5 worm cellular contexts compared by ENCODE assay signal in genomic region chrIV:4235315-4236024, ce11.
TF ChIP-seq lines count a peak whose summit lies in the region.

TSS of gene zipt-2.2 (minus strand) at chrIV:4235365.
TSS of gene dpy-13 (plus strand) at chrIV:4235614.

TF ChIP-seq in whole organism, L2 larva, 48 proteins besides CTCF, POLR2A, EP300 and RAD21:
- TF ChIP-seq nhr-21 (tag; optimal IDR thresholded peaks at IDR 0.05; lab: Kevin White, UChicago) (peak; percentile 42), nhr-10 (tag; optimal IDR thresholded peaks at IDR 0.05; lab: Kevin White, UChicago) (no peak), lin-39 (tag; optimal IDR thresholded peaks at IDR 0.05; lab: Kevin White, UChicago) (no peak), unc-62 (GFP tag; optimal IDR thresholded peaks at IDR 0.05; lab: Kevin White, UChicago) (no peak), zag-1 (tag; optimal IDR thresholded peaks at IDR 0.05; lab: Kevin White, UChicago) (no peak), unc-55 (GFP tag; optimal IDR thresholded peaks at IDR 0.05; lab: Kevin White, UChicago) (no peak), crh-2 (tag; optimal IDR thresholded peaks at IDR 0.05; lab: Kevin White, UChicago) (no peak), dmd-4 (tag; optimal IDR thresholded peaks at IDR 0.05; lab: Kevin White, UChicago) (no peak), ama-1 (optimal IDR thresholded peaks at IDR 0.05; lab: Kevin White, UChicago) (peak; percentile 87), mab-5 (tag; optimal IDR thresholded peaks at IDR 0.05; lab: Kevin White, UChicago) (no peak), sma-9 (GFP tag; optimal IDR thresholded peaks at IDR 0.05; lab: Kevin White, UChicago) (no peak), sma-9 (tag; optimal IDR thresholded peaks at IDR 0.05; lab: Kevin White, UChicago) (no peak), lin-13 (GFP tag; optimal IDR thresholded peaks at IDR 0.05; lab: Kevin White, UChicago) (no peak)

TF ChIP-seq in whole organism, L3 larva, 47 proteins besides CTCF, POLR2A, EP300 and RAD21 (continues in another document):
- TF ChIP-seq ZK546.5 (tag; optimal IDR thresholded peaks at IDR 0.05; lab: Kevin White, UChicago) (no peak), lin-15B (tag; optimal IDR thresholded peaks at IDR 0.05; lab: Kevin White, UChicago) (no peak), nhr-76 (tag; optimal IDR thresholded peaks at IDR 0.05; lab: Kevin White, UChicago) (no peak), jun-1 (tag; optimal IDR thresholded peaks at IDR 0.05; lab: Kevin White, UChicago) (no peak), nhr-23 (tag; optimal IDR thresholded peaks at IDR 0.05; lab: Kevin White, UChicago) (peak; percentile 2), nhr-25 (tag; optimal IDR thresholded peaks at IDR 0.05; lab: Kevin White, UChicago) (peak; percentile 77), unc-62 (GFP tag; optimal IDR thresholded peaks at IDR 0.05; lab: Kevin White, UChicago) (no peak), daf-12 (tag; optimal IDR thresholded peaks at IDR 0.05; lab: Kevin White, UChicago) (no peak), pha-4 (tag; optimal IDR thresholded peaks at IDR 0.05; lab: Kevin White, UChicago) (no peak), unc-39 (tag; optimal IDR thresholded peaks at IDR 0.05; lab: Kevin White, UChicago) (no peak), mml-1 (tag; optimal IDR thresholded peaks at IDR 0.05; lab: Kevin White, UChicago) (no peak), eor-1 (tag; optimal IDR thresholded peaks at IDR 0.05; lab: Kevin White, UChicago) (no peak), nhr-237 (tag; optimal IDR thresholded peaks at IDR 0.05; lab: Kevin White, UChicago) (no peak), snpc-4 (tag; optimal IDR thresholded peaks at IDR 0.05; lab: Kevin White, UChicago) (no peak), zag-1 (tag; optimal IDR thresholded peaks at IDR 0.05; lab: Kevin White, UChicago) (no peak), hmg-11 (tag; optimal IDR thresholded peaks at IDR 0.05; lab: Kevin White, UChicago) (no peak), ceh-82 (tag; optimal IDR thresholded peaks at IDR 0.05; lab: Kevin White, UChicago) (no peak), nhr-43 (tag; optimal IDR thresholded peaks at IDR 0.05; lab: Kevin White, UChicago; ENCODE audit: poor library complexity, severe bottlenecking) (peak; percentile 80), nfya-1 (tag; optimal IDR thresholded peaks at IDR 0.05; lab: Kevin White, UChicago; ENCODE audit: insufficient read depth) (peak; percentile 30), elt-3 (tag; optimal IDR thresholded peaks at IDR 0.05; lab: Kevin White, UChicago) (peak in 1 of 3 experiments; percentile 31), aly-2 (tag; optimal IDR thresholded peaks at IDR 0.05; lab: Kevin White, UChicago) (no peak)

TF ChIP-seq in whole organism, L4 larva, 104 proteins besides CTCF, POLR2A, EP300 and RAD21:
- TF ChIP-seq nhr-28 (tag; optimal IDR thresholded peaks at IDR 0.05; lab: Kevin White, UChicago) (peak; percentile 8), lim-7 (GFP tag; IDR thresholded peaks at IDR 0.05; lab: Robert Waterston, UW) (0 out of 2 replicates have a peak, but pooled peaks have one; percentile 11), zfp-3 (GFP tag; conservative IDR thresholded peaks at IDR 0.05; lab: Robert Waterston, UW) (no peak), T26A8.4 (GFP tag; IDR thresholded peaks at IDR 0.05; lab: Robert Waterston, UW) (peak; percentile 67; the same call in 1 of the 2 replicates), ama-1 (optimal IDR thresholded peaks at IDR 0.05; lab: Kevin White, UChicago) (peak; percentile 84), egl-43 (GFP tag; IDR thresholded peaks at IDR 0.05; lab: Robert Waterston, UW) (peak; percentile 73; the same call in 1 of the 2 replicates)

TF ChIP-seq in whole organism, mixed stage, embryonic, 35 proteins besides CTCF, POLR2A, EP300 and RAD21:
- TF ChIP-seq ham-2 (GFP tag; optimal IDR thresholded peaks at IDR 0.05; lab: Kevin White, UChicago) (peak; percentile 68), M03D4.4 (tag; optimal IDR thresholded peaks at IDR 0.05; lab: Kevin White, UChicago) (no peak)

TF ChIP-seq in whole organism, young adult, 124 proteins besides CTCF, POLR2A, EP300 and RAD21:
- no peak for TF ChIP-seq ceh-40 (GFP tag; IDR thresholded peaks at IDR 0.05; lab: Robert Waterston, UW)
- TF ChIP-seq C06A6.2 (GFP tag; conservative IDR thresholded peaks at IDR 0.05; lab: Robert Waterston, UW) = no peak
- TF ChIP-seq Y67H2A.10 (GFP tag; conservative IDR thresholded peaks at IDR 0.05; lab: Robert Waterston, UW) = no peak
- no peak for TF ChIP-seq zfh-2 (GFP tag; conservative IDR thresholded peaks at IDR 0.05; lab: Robert Waterston, UW)
- TF ChIP-seq sdz-38 (tag; optimal IDR thresholded peaks at IDR 0.05; lab: Kevin White, UChicago) = no peak
- TF ChIP-seq bed-2 (GFP tag; IDR thresholded peaks at IDR 0.05; lab: Robert Waterston, UW) = no peak
- TF ChIP-seq ztf-26 (tag; optimal IDR thresholded peaks at IDR 0.05; lab: Kevin White, UChicago) = no peak
- TF ChIP-seq lin-26 (GFP tag; IDR thresholded peaks at IDR 0.05; lab: Robert Waterston, UW) = 0 out of 2 replicates have a peak, but pooled peaks have one; percentile 18
- no peak for TF ChIP-seq nfya-1 (tag; optimal IDR thresholded peaks at IDR 0.05; lab: Kevin White, UChicago; ENCODE audit: borderline replicate concordance, insufficient read depth)
